Worm (Caenorhabditis elegans) whole organism, L1 larva: ENCODE measurements around the gene glct-6.

Source experiments
- lin-15B ChIP-seq: fragments of 150-350 bp; sonication (generic microtip); optimal IDR thresholded peaks from 3 replicates; lab custom pipeline; 2014; ENCODE audit warnings: missing biosample characterization, missing genetic modification characterization
- lsy-2 ChIP-seq, 2 experiments: fragments of 150-350 bp; optimal IDR thresholded peaks; 2 replicates each; lab custom pipeline; 2014; ENCODE audit warnings: missing biosample characterization in 2 of 2, missing genetic modification characterization in 2 of 2
- nhr-28 ChIP-seq: fragments of 150-350 bp; optimal IDR thresholded peaks from 2 replicates; lab custom pipeline; 2014; ENCODE audit warnings: missing biosample characterization, missing genetic modification characterization
- skn-1 ChIP-seq: fragments of 150-350 bp; optimal IDR thresholded peaks from 2 replicates; lab custom pipeline; 2014; ENCODE audit warnings: missing biosample characterization, missing genetic modification characterization

DNA sequence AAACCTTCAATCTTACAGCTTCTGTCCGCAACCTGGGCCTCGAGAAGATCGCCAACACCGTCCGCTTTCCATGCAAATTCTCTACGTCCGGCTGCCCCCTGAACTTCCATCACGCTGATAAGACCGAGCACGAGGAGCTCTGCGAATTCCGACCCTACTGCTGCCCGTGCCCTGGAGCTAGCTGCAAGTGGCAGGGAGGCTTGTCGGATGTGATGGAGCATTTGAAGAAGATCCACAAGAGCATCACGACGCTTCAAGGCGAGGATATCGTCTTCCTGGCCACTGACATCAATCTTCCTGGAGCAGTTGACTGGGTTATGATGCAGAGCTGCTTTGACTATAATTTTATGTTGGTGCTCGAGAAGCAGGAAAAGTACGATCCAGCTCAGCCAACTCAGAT is 38.2 kb upstream of the glct-6 start:
- TF ChIP-seq skn-1 (tag; lab: Kevin White, UChicago) (no peak), lin-15B (tag; lab: Kevin White, UChicago) (no peak), nhr-28 (tag; lab: Kevin White, UChicago) (no peak), lsy-2 (tag; optimal IDR thresholded peaks at IDR 0.05; lab: Kevin White, UChicago) (no peak)
